Worm (Caenorhabditis elegans) whole organism, young adult: ENCODE measurements around the gene nsph-3.2.

Source experiments
- B0035.1 ChIP-seq: sonication (generic microtip); optimal IDR thresholded peaks from 2 replicates; lab custom pipeline; 2016; ENCODE audit warnings: missing genetic modification characterization, mild to moderate bottlenecking, missing compliant biosample characterization, missing genotype, missing genetic modification reagents
- B0336.3 ChIP-seq: fragments of 200-800 bp; sonication (Bioruptor generic); IDR thresholded peaks from 2 replicates; pipeline ENCODE4 v1.3.6; 2022; ENCODE audit warnings: missing genetic modification characterization, missing compliant biosample characterization
- K12H6.12 ChIP-seq: fragments of 200-800 bp; sonication (Bioruptor generic); optimal IDR thresholded peaks from 2 replicates; lab custom pipeline; 2018; ENCODE audit warnings: mild to moderate bottlenecking, missing genetic modification characterization, missing compliant biosample characterization
- aptf-3 ChIP-seq: fragments of 200-800 bp; sonication (Bioruptor generic); IDR thresholded peaks from 2 replicates; pipeline ENCODE4 v1.3.6; 2022; ENCODE audit warnings: missing genetic modification characterization, missing compliant biosample characterization
- cebp-1 ChIP-seq, 2 experiments: fragments of 200-800 bp in 1 of 2; sonication (Bioruptor generic) in 1 of 2; sonication (generic microtip) in 1 of 2; IDR thresholded peaks in 1 of 2; optimal IDR thresholded peaks in 1 of 2; 2 replicates each; pipeline versions ENCODE4 v1.3.6 to Lab custom; 2017 to 2022; ENCODE audit warnings: missing compliant biosample characterization in 2 of 2, missing genetic modification characterization in 2 of 2, mild to moderate bottlenecking in 1 of 2, missing genetic modification reagents in 1 of 2, moderate library complexity in 1 of 2
- ceh-100 ChIP-seq: fragments of 200-800 bp; sonication (Bioruptor generic); IDR thresholded peaks from 2 replicates; pipeline ENCODE4 v1.3.6; 2022; ENCODE audit warnings: missing genetic modification reagents, missing genetic modification characterization, missing compliant biosample characterization
- egl-18 ChIP-seq: fragments of 200-800 bp; sonication (Bioruptor generic); IDR thresholded peaks from 2 replicates; pipeline ENCODE4 v1.3.6; 2022; ENCODE audit warnings: missing genetic modification reagents, missing genetic modification characterization, missing compliant biosample characterization
- lag-1 ChIP-seq: fragments of 200-800 bp; sonication (Bioruptor generic); IDR thresholded peaks from 2 replicates; pipeline ENCODE4 v1.3.6; 2022; ENCODE audit warnings: missing genetic modification reagents, missing genetic modification characterization, missing compliant biosample characterization
- lsy-27 ChIP-seq: sonication (generic microtip); optimal IDR thresholded peaks from 2 replicates; lab custom pipeline; 2017; ENCODE audit warnings: missing genetic modification characterization, mild to moderate bottlenecking, missing compliant biosample characterization, antibody characterized with exemption, missing genotype, borderline replicate concordance; ENCODE audit not compliant: insufficient read depth
- snpc-1.3 ChIP-seq: sonication (generic microtip); optimal IDR thresholded peaks from 2 replicates; lab custom pipeline; 2017; ENCODE audit warnings: missing genetic modification characterization, mild to moderate bottlenecking, missing compliant biosample characterization, antibody characterized with exemption, moderate library complexity, missing genotype, missing genetic modification reagents; ENCODE audit not compliant: insufficient read depth
- unc-62 ChIP-seq: fragments of 150-350 bp; optimal IDR thresholded peaks from 2 replicates; lab custom pipeline; 2014; ENCODE audit warnings: missing biosample characterization, missing genetic modification reagents, missing genetic modification characterization

- TF ChIP-seq snpc-1.3 (tag; lab: Kevin White, UChicago) (no peak), B0336.3 (GFP tag; lab: Robert Waterston, UW) (no peak), cebp-1 (GFP tag; IDR thresholded peaks at IDR 0.05; lab: Robert Waterston, UW) (no peak), cebp-1 (tag; optimal IDR thresholded peaks at IDR 0.05; lab: Kevin White, UChicago) (no peak), B0035.1 (tag; lab: Kevin White, UChicago) (no peak), K12H6.12 (tag; lab: Kevin White, UChicago) (no peak), lsy-27 (no peak), aptf-3 (GFP tag; lab: Robert Waterston, UW) (no peak), egl-18 (no peak), ceh-100 (GFP tag; lab: Robert Waterston, UW) (no peak), lag-1 (GFP tag; lab: Robert Waterston, UW) (no peak), unc-62 (GFP tag; lab: Kevin White, UChicago) (no peak)
Observed at ce11 chrIV:10126544-10126943, 13.9 kb downstream of the nsph-3.2 start, which contains the start of gene ctf-18.
